Worm (Caenorhabditis elegans) whole organism, L1 larva: Measurements from ENCODE around the gene C49G7.12.

Experiments
- C16A3.4 ChIP-seq: fragments of 150-350 bp; optimal IDR thresholded peaks from 2 replicates; lab custom pipeline; 2014; ENCODE audit warnings: missing biosample characterization, missing genetic modification characterization
- alr-1 ChIP-seq: fragments of 200-800 bp; sonication (Bioruptor generic); optimal IDR thresholded peaks from 2 replicates; lab custom pipeline; 2018; ENCODE audit warnings: borderline replicate concordance, mild to moderate bottlenecking, missing genetic modification characterization, missing compliant biosample characterization
- aly-2 ChIP-seq: fragments of 150-350 bp; optimal IDR thresholded peaks from 2 replicates; lab custom pipeline; 2014; ENCODE audit warnings: missing biosample characterization, missing genetic modification characterization
- ama-1 ChIP-seq: fragments of 150-350 bp; optimal IDR thresholded peaks from 2 replicates; lab custom pipeline; 2014
- ceh-63 ChIP-seq: fragments of 200-800 bp; sonication (Bioruptor generic); optimal IDR thresholded peaks from 2 replicates; lab custom pipeline; 2018; ENCODE audit warnings: mild to moderate bottlenecking, missing genetic modification characterization, missing compliant biosample characterization
- ceh-90 ChIP-seq: sonication (generic microtip); optimal IDR thresholded peaks from 2 replicates; lab custom pipeline; 2016; ENCODE audit warnings: missing genetic modification characterization, missing compliant biosample characterization
- ces-1 ChIP-seq: fragments of 150-350 bp; optimal IDR thresholded peaks from 2 replicates; lab custom pipeline; 2014; ENCODE audit warnings: missing biosample characterization, missing genetic modification reagents, missing genetic modification characterization
- dsc-1 ChIP-seq: sonication (generic microtip); optimal IDR thresholded peaks from 2 replicates; lab custom pipeline; 2016; ENCODE audit warnings: mild to moderate bottlenecking, missing genetic modification characterization, missing compliant biosample characterization
- efl-1 ChIP-seq, 4 experiments: fragments of 150-350 bp; optimal IDR thresholded peaks in 3 of 4; peaks in 1 of 4; 1 replicate in 1 of 4; 2 replicates in 3 of 4; lab custom pipeline; 2014; ENCODE audit warnings: missing biosample characterization in 2 of 4, missing genetic modification characterization in 2 of 4, missing genetic modification reagents in 2 of 4
- egl-13 ChIP-seq: sonication (generic microtip); optimal IDR thresholded peaks from 2 replicates; lab custom pipeline; 2016; ENCODE audit warnings: missing genotype, missing genetic modification reagents, missing genetic modification characterization, missing compliant biosample characterization
- egl-27 ChIP-seq, 2 experiments: fragments of 150-350 bp in 1 of 2; sonication (generic microtip); optimal IDR thresholded peaks; 3 replicates each; lab custom pipeline; 2017 to 2018; ENCODE audit warnings: missing biosample characterization in 2 of 2, missing genetic modification characterization in 2 of 2, missing genetic modification reagents in 2 of 2
- elt-2 ChIP-seq: sonication (generic microtip); optimal IDR thresholded peaks from 2 replicates; lab custom pipeline; 2016; ENCODE audit warnings: missing genetic modification characterization, mild to moderate bottlenecking, inconsistent platforms, missing compliant biosample characterization, missing genetic modification reagents
- elt-3 ChIP-seq, 6 experiments: fragments of 150-350 bp in 1 of 6; sonication (generic microtip); optimal IDR thresholded peaks; 2 replicates each; lab custom pipeline; 2017 to 2018; ENCODE audit warnings: missing biosample characterization in 6 of 6, missing genetic modification characterization in 6 of 6, inconsistent platforms in 1 of 6
- ets-5 ChIP-seq: fragments of 200-800 bp; sonication (Bioruptor generic); IDR thresholded peaks from 2 replicates; pipeline ENCODE4 v1.3.6; 2022; ENCODE audit warnings: missing genetic modification characterization, missing compliant biosample characterization
- fkh-10 ChIP-seq: sonication (generic microtip); optimal IDR thresholded peaks from 2 replicates; lab custom pipeline; 2017; ENCODE audit warnings: missing biosample characterization, missing genetic modification reagents, missing genetic modification characterization
- fkh-4 ChIP-seq: sonication (generic microtip); optimal IDR thresholded peaks from 2 replicates; lab custom pipeline; 2016; ENCODE audit warnings: missing compliant biosample characterization, missing genetic modification characterization, borderline replicate concordance
- fkh-8 ChIP-seq: sonication (generic microtip); optimal IDR thresholded peaks from 2 replicates; lab custom pipeline; 2016; ENCODE audit warnings: mild to moderate bottlenecking, missing genetic modification characterization, missing compliant biosample characterization
- grh-1 ChIP-seq: fragments of 200-800 bp; sonication (Bioruptor generic); IDR thresholded peaks from 2 replicates; pipeline ENCODE4 v1.3.6; 2022; ENCODE audit warnings: missing genetic modification reagents, missing genetic modification characterization, missing compliant biosample characterization
- hlh-17 ChIP-seq: fragments of 200-800 bp; sonication (Bioruptor generic); optimal IDR thresholded peaks from 2 replicates; lab custom pipeline; 2018; ENCODE audit warnings: missing genetic modification characterization, mild to moderate bottlenecking, missing compliant biosample characterization, moderate library complexity, borderline replicate concordance
- hlh-4 ChIP-seq: sonication (generic microtip); optimal IDR thresholded peaks from 2 replicates; lab custom pipeline; 2016; ENCODE audit warnings: mild to moderate bottlenecking, missing genetic modification characterization, missing compliant biosample characterization
- hpl-2 ChIP-seq: fragments of 150-350 bp; optimal IDR thresholded peaks from 2 replicates; lab custom pipeline; 2014; ENCODE audit warnings: missing biosample characterization, missing genetic modification reagents, missing genetic modification characterization
- isw-1 ChIP-seq: fragments of 200-800 bp; sonication (Bioruptor generic); IDR thresholded peaks from 2 replicates; pipeline ENCODE4 v1.3.6; 2022; ENCODE audit warnings: missing genetic modification characterization, missing compliant biosample characterization
- lin-13 ChIP-seq: fragments of 150-350 bp; optimal IDR thresholded peaks from 2 replicates; lab custom pipeline; 2014; ENCODE audit warnings: missing biosample characterization, missing genetic modification reagents, missing genetic modification characterization
- lin-35 ChIP-seq, 2 experiments: fragments of 150-350 bp; optimal IDR thresholded peaks; 2 replicates each; lab custom pipeline; 2014; ENCODE audit warnings: missing biosample characterization in 2 of 2, missing genetic modification characterization in 2 of 2, missing genetic modification reagents in 2 of 2
- mab-9 ChIP-seq: fragments of 200-800 bp; sonication (Bioruptor generic); IDR thresholded peaks from 2 replicates; pipeline ENCODE4 v1.3.6; 2022; ENCODE audit warnings: missing genetic modification reagents, missing genetic modification characterization, missing compliant biosample characterization
- mdl-1 ChIP-seq, 2 experiments: fragments of 150-350 bp; optimal IDR thresholded peaks; 2 replicates each; lab custom pipeline; 2014 to 2017; ENCODE audit warnings: missing biosample characterization in 2 of 2, missing genetic modification characterization in 2 of 2, inconsistent platforms in 1 of 2
- mef-2 ChIP-seq: fragments of 150-350 bp; optimal IDR thresholded peaks from 2 replicates; lab custom pipeline; 2014; ENCODE audit warnings: missing biosample characterization, missing genetic modification characterization
- nhr-11 ChIP-seq: fragments of 150-350 bp; optimal IDR thresholded peaks from 2 replicates; lab custom pipeline; 2014; ENCODE audit warnings: missing biosample characterization, missing genetic modification characterization
- nhr-20 ChIP-seq: sonication (generic microtip); optimal IDR thresholded peaks from 2 replicates; lab custom pipeline; 2016; ENCODE audit warnings: mild to moderate bottlenecking, missing genetic modification characterization, missing compliant biosample characterization
- nhr-71 ChIP-seq: sonication (generic microtip); optimal IDR thresholded peaks from 2 replicates; lab custom pipeline; 2016; ENCODE audit warnings: mild to moderate bottlenecking, missing genetic modification characterization, moderate library complexity, missing compliant biosample characterization
- nhr-77 ChIP-seq: fragments of 150-350 bp; optimal IDR thresholded peaks from 2 replicates; lab custom pipeline; 2014; ENCODE audit warnings: missing biosample characterization, missing genetic modification characterization
- nhr-85 ChIP-seq: sonication (generic microtip); peaks from one replicate; lab custom pipeline; 2016; ENCODE audit warnings: missing genetic modification characterization, inconsistent platforms, missing compliant biosample characterization
- nhr-90 ChIP-seq: sonication (generic microtip); optimal IDR thresholded peaks from 2 replicates; lab custom pipeline; 2016; ENCODE audit warnings: mild to moderate bottlenecking, missing genetic modification characterization, missing compliant biosample characterization; ENCODE audit not compliant: poor library complexity
- pax-3 ChIP-seq: fragments of 200-800 bp; sonication (Bioruptor generic); optimal IDR thresholded peaks from 2 replicates; lab custom pipeline; 2018; ENCODE audit warnings: mild to moderate bottlenecking, missing genetic modification characterization, moderate library complexity, missing compliant biosample characterization
- rnt-1 ChIP-seq: sonication (generic microtip); optimal IDR thresholded peaks from 2 replicates; lab custom pipeline; 2016; ENCODE audit warnings: mild to moderate bottlenecking, missing genetic modification characterization, moderate library complexity, missing compliant biosample characterization
- skn-1 ChIP-seq: fragments of 150-350 bp; optimal IDR thresholded peaks from 2 replicates; lab custom pipeline; 2014; ENCODE audit warnings: missing biosample characterization, missing genetic modification characterization
- snu-23 ChIP-seq: sonication (generic microtip); optimal IDR thresholded peaks from 2 replicates; lab custom pipeline; 2016; ENCODE audit warnings: missing genetic modification characterization, missing compliant biosample characterization
- swsn-7 ChIP-seq: sonication (generic microtip); optimal IDR thresholded peaks from 2 replicates; lab custom pipeline; 2016; ENCODE audit warnings: missing genetic modification characterization, missing compliant biosample characterization
- tbx-2 ChIP-seq: sonication (generic microtip); optimal IDR thresholded peaks from 2 replicates; lab custom pipeline; 2016; ENCODE audit warnings: missing genetic modification characterization, missing compliant biosample characterization
- tlp-1 ChIP-seq: fragments of 150-350 bp; optimal IDR thresholded peaks from 2 replicates; lab custom pipeline; 2014; ENCODE audit warnings: missing biosample characterization, missing genetic modification characterization
- unc-130 ChIP-seq: fragments of 150-350 bp; optimal IDR thresholded peaks from 2 replicates; lab custom pipeline; 2017; ENCODE audit warnings: missing biosample characterization, missing genetic modification characterization, inconsistent platforms
- unc-30 ChIP-seq: sonication (generic microtip); optimal IDR thresholded peaks from 2 replicates; lab custom pipeline; 2017; ENCODE audit warnings: missing biosample characterization, missing genetic modification characterization
- unc-62 ChIP-seq: fragments of 150-350 bp; optimal IDR thresholded peaks from 2 replicates; lab custom pipeline; 2014; ENCODE audit warnings: missing biosample characterization, missing genetic modification reagents, missing genetic modification characterization
- unc-86 ChIP-seq: sonication (generic microtip); optimal IDR thresholded peaks from 2 replicates; lab custom pipeline; 2016; ENCODE audit warnings: missing genetic modification characterization, missing compliant biosample characterization
- unc-98 ChIP-seq: fragments of 200-800 bp; sonication (Bioruptor generic); IDR thresholded peaks from 2 replicates; pipeline ENCODE4 v1.3.6; 2022; ENCODE audit warnings: missing genetic modification characterization, missing compliant biosample characterization
- vab-15 ChIP-seq: sonication (generic microtip); optimal IDR thresholded peaks from 2 replicates; lab custom pipeline; 2017; ENCODE audit warnings: missing genotype, mild to moderate bottlenecking, missing genetic modification characterization, missing compliant biosample characterization
- xbp-1 ChIP-seq: sonication (generic microtip); optimal IDR thresholded peaks from 2 replicates; lab custom pipeline; 2016; ENCODE audit warnings: missing genetic modification characterization, missing compliant biosample characterization
- zag-1 ChIP-seq: fragments of 150-350 bp; optimal IDR thresholded peaks from 2 replicates; lab custom pipeline; 2014; ENCODE audit warnings: missing biosample characterization, missing genetic modification characterization
- zip-4 ChIP-seq: fragments of 200-800 bp; sonication (Bioruptor generic); optimal IDR thresholded peaks from 2 replicates; lab custom pipeline; 2018; ENCODE audit warnings: mild to moderate bottlenecking, missing genetic modification characterization, moderate library complexity, missing compliant biosample characterization
- ztf-11 ChIP-seq, 2 experiments: sonication (generic microtip); optimal IDR thresholded peaks; 2 replicates each; lab custom pipeline; 2016 to 2017; ENCODE audit warnings: missing genetic modification characterization in 2 of 2, missing biosample characterization in 1 of 2, missing compliant biosample characterization in 1 of 2

Gene C49G7.12

DNA sequence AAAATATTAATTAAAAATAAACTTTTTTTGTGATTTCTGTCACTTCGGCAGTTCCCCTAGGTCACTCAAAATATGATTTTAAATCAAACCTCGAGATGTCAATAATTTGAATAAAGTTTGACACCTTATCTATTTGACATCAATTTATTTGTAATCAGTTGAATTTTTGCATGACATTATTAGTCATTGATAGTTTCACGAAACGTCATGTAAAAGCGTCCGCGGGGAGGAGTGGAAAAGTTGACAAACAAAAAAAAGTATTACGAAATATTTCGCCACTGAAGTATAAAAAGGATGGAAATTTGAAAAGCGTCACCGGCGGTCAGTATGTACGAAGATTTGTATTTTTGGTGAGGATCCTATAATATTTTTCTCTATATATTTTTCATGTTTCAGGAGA is 13.4 kb upstream of the C49G7.12 start, which contains the start of gene K09D9.1:
K09D9.1 (plus strand) TSS at position 271 of the 400 bp plus-strand sequence.
- TF ChIP-seq elt-2 (tag; lab: Kevin White, UChicago), result peak; percentile 74
- TF ChIP-seq ets-5 (GFP tag; lab: Robert Waterston, UW), result no peak
- no peak for TF ChIP-seq ceh-63 (GFP tag; lab: Kevin White, UChicago)
- no peak for TF ChIP-seq ceh-90
- peak; percentile 73 for TF ChIP-seq zip-4
- no peak for TF ChIP-seq xbp-1
- peak; percentile 53 for TF ChIP-seq skn-1 (tag; lab: Kevin White, UChicago)
- no peak for TF ChIP-seq tlp-1 (tag; lab: Kevin White, UChicago)

- TF ChIP-seq efl-1 (optimal IDR thresholded peaks at IDR 0.05; lab: Kevin White, UChicago) (peak; percentile 19 to 26), efl-1 (GFP tag; optimal IDR thresholded peaks at IDR 0.05 in 1 of 2; lab: Kevin White, UChicago) (peak in 1 of 2 experiments; percentile 93), hlh-4 (no peak), tbx-2 (tag; lab: Kevin White, UChicago) (no peak), fkh-8 (tag; lab: Kevin White, UChicago) (no peak), fkh-10 (GFP tag; lab: Kevin White, UChicago) (no peak), unc-130 (no peak), ztf-11 (tag; optimal IDR thresholded peaks at IDR 0.05; lab: Kevin White, UChicago) (no peak), lin-13 (GFP tag; lab: Kevin White, UChicago) (no peak), rnt-1 (tag; lab: Kevin White, UChicago) (peak; percentile 27), snu-23 (no peak), grh-1 (GFP tag; lab: Robert Waterston, UW) (no peak), isw-1 (GFP tag; lab: Robert Waterston, UW) (no peak), vab-15 (no peak), zag-1 (tag; lab: Kevin White, UChicago) (no peak), ces-1 (GFP tag; lab: Kevin White, UChicago) (no peak), alr-1 (tag; lab: Kevin White, UChicago) (no peak), hpl-2 (GFP tag; lab: Kevin White, UChicago) (no peak), unc-62 (GFP tag; lab: Kevin White, UChicago) (no peak), unc-86 (tag; lab: Kevin White, UChicago) (no peak), lin-35 (GFP tag; optimal IDR thresholded peaks at IDR 0.05; lab: Kevin White, UChicago) (peak in 1 of 2 experiments; percentile 11), swsn-7 (tag; lab: Kevin White, UChicago) (no peak), unc-98 (GFP tag; lab: Robert Waterston, UW) (no peak), nhr-85 (no peak), nhr-90 (tag; lab: Kevin White, UChicago) (no peak), nhr-11 (no peak), hlh-17 (GFP tag; lab: Kevin White, UChicago) (no peak), mab-9 (GFP tag; lab: Robert Waterston, UW) (no peak), dsc-1 (no peak), mef-2 (no peak), ama-1 (no peak), nhr-77 (tag; lab: Kevin White, UChicago) (no peak), C16A3.4 (tag; lab: Kevin White, UChicago) (no peak), fkh-4 (no peak), elt-2 (tag; lab: Kevin White, UChicago) (peak; percentile 12), skn-1 (tag; lab: Kevin White, UChicago) (no peak), egl-27 (tag; optimal IDR thresholded peaks at IDR 0.05; lab: Kevin White, UChicago) (no peak), nhr-71 (tag; lab: Kevin White, UChicago) (no peak), unc-30 (no peak), aly-2 (no peak), egl-13 (tag; lab: Kevin White, UChicago) (no peak), elt-3 (tag; optimal IDR thresholded peaks at IDR 0.05; lab: Kevin White, UChicago) (no peak), nhr-20 (peak; percentile 12), mdl-1 (tag; optimal IDR thresholded peaks at IDR 0.05; lab: Kevin White, UChicago) (no peak), pax-3 (tag; lab: Kevin White, UChicago) (no peak)
- TF ChIP-seq, all 84 proteins: peak for 5
These were observed 8.6 kb upstream of the C49G7.12 start for ce11 chrV:4029627-4030026.
